Fruit fly (Drosophila melanogaster): ENCODE results near the gene Chc.

Gene Chc

DNA sequence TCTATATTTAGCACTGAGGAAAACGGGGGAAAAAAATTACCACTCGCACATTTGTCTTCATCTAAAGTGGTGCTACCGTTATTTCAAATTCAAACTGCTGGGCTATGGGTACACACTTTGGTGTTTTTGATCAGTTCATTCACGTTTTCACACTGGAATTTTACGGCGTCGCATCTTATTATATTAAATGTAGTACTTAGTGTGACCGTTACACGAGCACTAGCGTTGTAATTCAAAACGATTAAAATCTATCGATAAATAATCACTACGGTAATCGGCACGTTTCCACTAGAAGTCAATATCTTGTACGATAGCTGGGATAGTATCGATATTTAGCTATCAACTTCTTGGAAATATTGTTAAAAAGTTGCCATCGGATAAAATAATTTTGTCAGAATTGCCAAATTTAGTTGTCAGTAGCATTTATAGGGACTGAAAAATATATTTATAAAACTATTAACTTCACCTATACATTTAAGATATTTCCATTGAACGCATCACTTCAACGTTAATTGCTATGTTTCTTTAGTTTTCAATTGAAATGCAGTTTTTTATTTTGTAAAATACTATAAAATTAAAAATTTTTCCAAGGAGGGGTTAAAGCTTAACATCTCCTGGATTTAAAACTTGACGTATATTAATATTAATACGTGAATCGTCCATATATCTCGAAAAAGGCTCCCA lies 22.5 kb upstream of the Chc start, which contains the start of the genes CG46440 and Myb:
CG46440 (minus strand) TSS at position 223 of the 684 bp plus-strand sequence.
Myb (minus strand) TSS at position 223 of the 684 bp plus-strand sequence.
- TF ChIP-seq EcR (GFP tag; optimal IDR thresholded peaks at IDR 0.05) (no peak), CG8478 (optimal IDR thresholded peaks at IDR 0.05) (no peak), psq (optimal IDR thresholded peaks at IDR 0.05) (no peak), pan (optimal IDR thresholded peaks at IDR 0.05) (no peak), usp (GFP tag; optimal IDR thresholded peaks at IDR 0.05) (no peak), Dll (optimal IDR thresholded peaks at IDR 0.05) (no peak)

DNA sequence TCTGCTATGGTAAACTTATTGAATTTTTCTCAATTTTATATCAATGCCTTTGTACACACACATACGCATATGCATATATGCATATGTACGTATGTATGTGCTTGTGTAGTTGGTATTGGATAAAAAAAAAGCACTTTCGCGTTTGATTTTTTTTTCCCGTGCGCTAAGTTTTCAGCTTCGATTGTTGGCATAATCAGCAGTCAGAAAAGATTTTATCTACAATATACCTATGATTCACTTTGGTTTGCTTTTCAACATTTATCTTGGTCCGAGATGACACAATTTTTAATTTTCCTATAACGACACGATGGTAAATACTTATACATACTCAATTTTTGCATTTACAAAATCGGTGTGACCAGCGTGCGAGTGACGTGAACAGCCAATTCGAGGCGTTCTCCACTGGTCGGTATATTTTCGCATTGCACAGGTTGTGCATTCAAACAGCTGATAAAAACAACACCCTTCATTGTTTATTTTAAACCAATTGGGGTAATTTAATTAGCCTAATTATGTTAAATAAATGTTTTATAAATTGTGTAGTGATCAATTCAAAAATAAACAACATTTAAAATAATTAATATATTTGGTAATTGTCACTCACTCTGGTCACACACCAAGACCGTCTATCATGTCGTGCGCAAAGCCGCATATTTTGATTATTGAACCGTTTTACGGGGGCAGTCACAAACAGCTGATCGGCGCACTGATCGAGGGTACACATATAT lies 17.7 kb upstream of the Chc start, which contains the start of the genes UBL3 and CG15914:
UBL3 (minus strand) TSS at position 361 of the 728 bp plus-strand sequence.
CG15914 (plus strand) TSS at position 607 of the 728 bp plus-strand sequence.
- TF ChIP-seq pan (optimal IDR thresholded peaks at IDR 0.05) (no peak), usp (GFP tag; optimal IDR thresholded peaks at IDR 0.05) (no peak), EcR (GFP tag; optimal IDR thresholded peaks at IDR 0.05) (no peak), psq (optimal IDR thresholded peaks at IDR 0.05) (no peak), CG8478 (optimal IDR thresholded peaks at IDR 0.05) (no peak), Dll (optimal IDR thresholded peaks at IDR 0.05) (no peak)

DNA sequence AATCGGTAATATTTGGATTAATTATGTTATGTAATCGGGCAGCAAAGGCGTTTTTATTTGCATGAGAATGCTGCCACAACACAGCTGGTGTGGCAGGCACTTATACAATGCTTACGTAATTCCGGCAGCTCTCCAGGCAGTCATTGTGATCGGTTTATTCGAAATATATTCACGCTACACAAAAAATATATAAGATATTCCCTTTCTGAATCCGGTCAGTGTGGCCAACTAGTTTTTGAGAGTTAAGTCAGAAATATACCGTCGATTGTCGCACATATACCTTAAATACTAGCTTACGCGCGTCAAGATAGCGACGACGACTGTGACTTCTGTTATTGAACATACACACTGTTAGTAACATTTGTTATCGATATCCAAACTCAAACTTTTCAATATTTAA lies 13.7 kb upstream of the Chc start, which contains the start of gene sun:
sun (minus strand) TSS at position 238 of the 400 bp plus-strand sequence.
- no peak for TF ChIP-seq usp (GFP tag; optimal IDR thresholded peaks at IDR 0.05)
- TF ChIP-seq psq (optimal IDR thresholded peaks at IDR 0.05) = no peak
- no peak for TF ChIP-seq CG8478 (optimal IDR thresholded peaks at IDR 0.05)
- no peak for TF ChIP-seq pan (optimal IDR thresholded peaks at IDR 0.05)
- no peak for TF ChIP-seq Dll (optimal IDR thresholded peaks at IDR 0.05)
- no peak for TF ChIP-seq EcR (GFP tag; optimal IDR thresholded peaks at IDR 0.05)

DNA sequence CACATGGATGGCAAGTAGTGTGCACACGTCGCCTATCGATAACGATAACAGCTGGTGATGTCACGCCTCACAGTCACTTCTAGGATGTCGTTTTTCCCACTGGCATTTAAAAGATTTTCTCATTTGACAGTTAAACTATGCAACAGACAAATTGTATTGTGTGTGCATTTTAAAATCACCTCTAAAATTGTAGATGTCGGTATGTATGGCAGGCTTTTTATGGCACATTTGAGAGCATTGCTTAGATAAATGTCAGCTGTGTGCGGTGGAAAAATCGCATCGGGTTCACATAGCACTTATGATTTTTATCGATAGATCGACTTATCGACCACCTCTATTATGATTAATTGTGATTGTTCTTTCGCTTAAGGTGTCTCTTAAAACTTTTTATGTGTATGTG lies 8.8 kb upstream of the Chc start, which contains the start of the genes ArgRS and CG8578:
ArgRS (minus strand) TSS at position 7 of the 400 bp plus-strand sequence.
CG8578 (plus strand) TSS at position 338 of the 400 bp plus-strand sequence.
- no peak for TF ChIP-seq psq (optimal IDR thresholded peaks at IDR 0.05)
- no peak for TF ChIP-seq Dll (optimal IDR thresholded peaks at IDR 0.05)
- no peak for TF ChIP-seq usp (GFP tag; optimal IDR thresholded peaks at IDR 0.05)
- no peak for TF ChIP-seq CG8478 (optimal IDR thresholded peaks at IDR 0.05)

DNA sequence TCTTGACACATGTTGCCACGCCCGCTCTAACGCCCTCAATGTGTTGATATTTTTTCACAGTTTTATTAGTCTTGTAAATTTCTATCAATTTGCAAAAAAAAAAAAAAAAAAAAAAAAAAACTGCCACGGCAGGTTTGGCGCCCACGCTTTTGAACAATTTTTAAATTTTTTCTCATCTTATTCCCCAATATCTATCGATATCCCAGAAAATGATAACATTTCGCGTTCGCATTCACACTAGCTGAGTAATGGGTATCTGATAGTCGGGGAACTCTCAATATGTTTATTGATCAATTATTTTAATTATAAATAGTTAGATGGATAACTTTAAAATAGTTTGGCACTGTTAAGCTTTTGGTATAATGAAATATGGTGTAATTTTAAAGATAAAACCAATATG lies 6.1 kb upstream of the Chc start:
- no peak for TF ChIP-seq usp (GFP tag; optimal IDR thresholded peaks at IDR 0.05)
- no peak for TF ChIP-seq EcR (GFP tag; optimal IDR thresholded peaks at IDR 0.05)
- no peak for TF ChIP-seq pan (optimal IDR thresholded peaks at IDR 0.05)
- TF ChIP-seq Dll (optimal IDR thresholded peaks at IDR 0.05) = no peak
- TF ChIP-seq CG8478 (optimal IDR thresholded peaks at IDR 0.05) = no peak
- TF ChIP-seq psq (optimal IDR thresholded peaks at IDR 0.05) = no peak

DNA sequence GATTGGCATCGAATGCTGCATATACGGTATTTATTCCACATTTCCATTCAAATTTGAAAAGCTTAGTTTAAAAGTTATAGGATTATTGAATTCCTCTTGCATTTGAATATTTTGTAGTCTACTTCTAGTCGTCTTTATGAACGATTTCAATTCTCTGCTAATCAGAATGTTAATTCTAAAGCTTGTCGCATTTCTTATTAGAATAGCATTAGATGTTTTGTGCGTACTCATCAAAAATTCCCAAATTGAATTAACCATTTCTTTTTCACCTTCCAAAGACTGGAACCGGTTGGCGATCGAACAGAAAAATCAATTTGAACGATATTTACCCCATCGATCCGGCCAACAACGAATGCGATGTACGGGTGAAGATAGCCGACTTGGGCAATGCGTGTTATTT lies 4.7 kb upstream of the Chc start:
- no peak for TF ChIP-seq usp (GFP tag; optimal IDR thresholded peaks at IDR 0.05)
- no peak for TF ChIP-seq psq (optimal IDR thresholded peaks at IDR 0.05)
- no peak for TF ChIP-seq Dll (optimal IDR thresholded peaks at IDR 0.05)
- no peak for TF ChIP-seq EcR (GFP tag; optimal IDR thresholded peaks at IDR 0.05)
- TF ChIP-seq CG8478 (optimal IDR thresholded peaks at IDR 0.05) = no peak
- no peak for TF ChIP-seq pan (optimal IDR thresholded peaks at IDR 0.05)

DNA sequence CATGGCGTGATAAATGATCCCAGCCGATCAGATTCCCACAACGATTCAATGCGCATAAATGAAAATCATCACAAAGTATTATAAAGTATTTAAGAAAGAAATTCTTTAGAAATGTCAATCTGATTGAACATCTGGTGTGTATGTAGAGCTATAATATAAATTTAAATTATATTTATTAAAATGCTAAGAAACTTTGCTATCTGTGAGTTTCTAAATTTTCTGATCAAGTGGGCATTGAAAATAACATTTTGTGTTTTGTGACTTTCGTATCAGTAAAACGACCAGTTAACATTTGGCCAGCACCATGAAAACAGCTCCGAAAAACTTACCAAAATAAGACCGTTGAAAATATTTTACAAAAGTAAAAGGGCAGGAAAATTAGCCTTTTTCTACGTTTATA lies 2.2 kb upstream of the Chc start, which contains the start of gene CG8565:
CG8565 (plus strand) TSS at position 301 of the 400 bp plus-strand sequence.
- TF ChIP-seq usp (GFP tag; optimal IDR thresholded peaks at IDR 0.05) (no peak), pan (optimal IDR thresholded peaks at IDR 0.05) (no peak), Dll (optimal IDR thresholded peaks at IDR 0.05) (no peak), CG8478 (optimal IDR thresholded peaks at IDR 0.05) (no peak), psq (optimal IDR thresholded peaks at IDR 0.05) (no peak), EcR (GFP tag; optimal IDR thresholded peaks at IDR 0.05) (no peak)

DNA sequence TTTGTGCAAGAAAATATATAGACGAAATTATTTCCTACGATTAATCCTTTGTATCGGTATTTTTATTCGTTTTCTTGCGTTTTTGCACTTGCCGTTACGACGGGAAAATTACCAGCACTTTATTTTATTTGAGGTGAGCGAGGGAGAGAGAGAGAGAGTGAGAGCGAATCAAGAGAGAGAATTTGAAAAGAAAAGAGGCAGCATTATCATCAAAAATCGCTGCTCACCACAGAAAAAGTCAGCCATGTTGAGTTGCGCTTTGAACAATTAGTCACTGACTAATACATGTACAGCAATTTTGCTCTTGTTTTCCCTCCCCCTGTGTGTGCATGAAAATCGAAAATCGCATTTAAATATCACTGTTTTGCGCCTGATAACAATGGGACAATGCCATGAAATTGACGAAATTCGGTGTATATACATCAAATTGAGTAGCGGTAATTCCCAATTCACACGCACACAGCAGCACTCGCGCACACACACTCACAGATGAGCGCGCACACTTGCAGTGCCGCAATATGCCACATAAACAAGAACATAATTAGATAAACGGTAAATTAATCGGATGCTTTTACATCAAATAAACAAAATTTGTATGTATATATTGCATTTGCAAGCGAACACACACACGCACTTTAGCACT lies 575 bp downstream of the Chc start:
- no peak for TF ChIP-seq pan (optimal IDR thresholded peaks at IDR 0.05)
- no peak for TF ChIP-seq usp (GFP tag; optimal IDR thresholded peaks at IDR 0.05)
- no peak for TF ChIP-seq Dll (optimal IDR thresholded peaks at IDR 0.05)
- no peak for TF ChIP-seq psq (optimal IDR thresholded peaks at IDR 0.05)

DNA sequence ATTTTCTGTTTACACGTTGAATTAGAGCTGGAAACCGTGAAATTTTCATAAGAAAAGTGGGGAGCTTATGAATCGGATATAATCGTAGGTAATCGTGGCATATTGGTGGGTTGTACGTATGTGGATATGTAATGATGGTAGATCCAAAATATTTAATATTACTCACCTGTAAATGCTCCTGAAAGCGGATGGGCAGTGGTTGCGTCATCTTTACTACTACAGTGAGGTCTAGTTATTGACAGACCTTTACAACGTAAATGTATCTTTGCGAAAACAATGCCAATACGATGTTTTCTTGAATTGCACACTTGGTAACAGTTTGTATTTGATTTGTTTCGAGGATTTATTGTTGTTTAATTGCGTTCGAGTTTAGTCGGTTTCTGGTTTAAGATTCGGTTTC lies 1.3 kb downstream of the Chc start:
- no peak for TF ChIP-seq Dll (optimal IDR thresholded peaks at IDR 0.05)
- no peak for TF ChIP-seq psq (optimal IDR thresholded peaks at IDR 0.05)
- TF ChIP-seq CG8478 (optimal IDR thresholded peaks at IDR 0.05) = no peak

DNA sequence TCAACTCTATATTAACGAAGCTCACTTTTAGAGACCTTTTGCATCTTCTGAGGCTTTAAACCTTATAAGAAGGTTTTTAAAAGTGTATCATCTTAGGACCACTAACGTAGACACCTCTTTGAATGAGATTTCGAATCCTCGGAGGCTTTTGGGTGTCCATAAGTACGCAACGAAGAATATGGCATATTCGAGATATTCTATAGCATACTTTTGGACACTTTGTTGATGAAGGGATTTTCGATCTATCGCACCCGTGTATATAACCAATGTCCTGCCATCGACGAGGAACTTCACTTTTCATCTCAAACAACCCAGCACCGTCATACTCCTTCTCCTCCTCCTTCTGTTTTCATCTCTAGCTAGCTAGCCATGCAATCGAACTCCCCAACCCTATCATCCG lies 12.9 kb downstream of the Chc start:
- TF ChIP-seq usp (GFP tag; optimal IDR thresholded peaks at IDR 0.05) (no peak), EcR (GFP tag; optimal IDR thresholded peaks at IDR 0.05) (no peak), pan (optimal IDR thresholded peaks at IDR 0.05) (no peak), psq (optimal IDR thresholded peaks at IDR 0.05) (no peak), CG8478 (optimal IDR thresholded peaks at IDR 0.05) (no peak), Dll (optimal IDR thresholded peaks at IDR 0.05) (no peak)

DNA sequence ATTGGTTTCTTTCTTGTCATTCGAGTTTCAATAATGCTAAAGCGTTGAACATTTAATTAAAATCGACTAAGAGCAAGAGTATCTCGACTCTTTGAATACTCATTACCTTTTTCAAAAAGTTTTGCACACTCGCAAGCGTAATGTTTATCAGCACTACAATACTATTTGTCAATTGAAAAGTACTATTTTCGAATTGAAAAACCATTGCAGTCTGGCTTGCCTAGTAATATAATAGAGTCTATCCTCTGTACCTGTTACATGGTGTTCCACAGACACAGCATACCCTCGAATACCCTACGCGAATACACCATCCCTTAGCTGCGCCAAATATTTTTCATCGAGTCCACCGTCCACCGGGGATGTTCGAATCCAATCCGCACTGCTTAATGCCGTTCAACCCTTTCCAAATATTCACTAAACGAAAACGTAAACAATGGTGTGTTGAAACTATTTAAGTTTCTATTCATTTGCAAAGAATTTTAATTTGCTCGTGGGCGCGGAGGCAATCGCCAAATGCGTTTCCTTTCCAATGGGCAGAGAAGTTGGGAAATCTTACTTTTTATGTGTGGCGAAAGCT lies 16.6 kb downstream of the Chc start:
- TF ChIP-seq Dll (optimal IDR thresholded peaks at IDR 0.05) (no peak), psq (optimal IDR thresholded peaks at IDR 0.05) (no peak), pan (optimal IDR thresholded peaks at IDR 0.05) (peak; percentile 67), usp (GFP tag; optimal IDR thresholded peaks at IDR 0.05) (no peak), CG8478 (optimal IDR thresholded peaks at IDR 0.05) (no peak)

Measured in whole organism.